Fruit fly (Drosophila melanogaster): ENCODE data around the gene TotF.
A peak's percentile ranks its signal among the peaks of the same experiment; 100 is the strongest.

Gene TotF

DNA sequence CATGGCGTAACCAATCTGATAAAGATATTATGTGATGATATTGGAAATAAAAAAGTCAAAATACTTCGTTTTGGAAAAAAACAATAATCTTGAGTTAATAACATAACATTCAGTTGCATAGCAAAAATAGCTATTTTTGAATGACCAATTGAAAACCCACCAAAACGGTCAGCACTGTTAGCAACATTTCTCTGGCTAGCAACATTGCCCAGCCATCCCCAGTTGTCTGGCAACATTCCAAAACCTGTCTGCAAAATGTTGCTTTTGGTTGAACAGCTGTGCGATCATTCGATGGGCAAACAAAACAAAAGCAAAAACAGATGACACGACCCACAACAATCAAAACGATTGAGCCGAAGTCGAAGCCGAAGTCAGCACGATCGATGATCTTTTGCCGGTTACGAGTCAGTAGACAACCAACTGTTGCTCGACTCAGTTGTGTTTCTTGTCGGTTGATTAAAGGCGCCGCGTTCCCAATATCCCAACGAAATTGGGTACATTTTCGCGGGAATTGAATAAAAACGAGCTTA is 46.6 kb downstream of the TotF start (continued):
- TF ChIP-seq fd102C (GFP tag; optimal IDR thresholded peaks at IDR 0.05) (peak; percentile 15), maf-S (GFP tag; optimal IDR thresholded peaks at IDR 0.05) (peak; percentile 95), Hsf (GFP tag; optimal IDR thresholded peaks at IDR 0.05) (peak; percentile 97), CG15479 (GFP tag; optimal IDR thresholded peaks at IDR 0.05) (peak; percentile 16), amos (GFP tag; IDR thresholded peaks at IDR 0.05; ENCODE audit: partially characterized antibody) (peak; percentile 16; the same call in 1 of the 2 replicates), CG30020 (tag; optimal IDR thresholded peaks at IDR 0.05) (peak; percentile 59), CG7786 (GFP tag; optimal IDR thresholded peaks at IDR 0.05) (peak; percentile 95), CG12942 (GFP tag; optimal IDR thresholded peaks at IDR 0.05) (peak; percentile 93), nmo (GFP tag; optimal IDR thresholded peaks at IDR 0.05) (peak; percentile 83), CG6854 (GFP tag; optimal IDR thresholded peaks at IDR 0.05) (peak; percentile 72), cato (GFP tag; optimal IDR thresholded peaks at IDR 0.05; ENCODE audit: borderline replicate concordance) (peak; percentile 92), Antp (GFP tag; optimal IDR thresholded peaks at IDR 0.05) (peak; percentile 93), dmrt99B (tag; optimal IDR thresholded peaks at IDR 0.05) (peak; percentile 94), gfzf (GFP tag; optimal IDR thresholded peaks at IDR 0.05) (no peak), Neu2 (GFP tag; optimal IDR thresholded peaks at IDR 0.05; ENCODE audit: borderline replicate concordance) (peak; percentile 24), Nf-YC (tag; optimal IDR thresholded peaks at IDR 0.05) (peak; percentile 57), CG3838 (GFP tag; optimal IDR thresholded peaks at IDR 0.05) (peak; percentile 83), Chrac-16 (GFP tag; optimal IDR thresholded peaks at IDR 0.05) (peak; percentile 94), CG3163 (GFP tag; optimal IDR thresholded peaks at IDR 0.05) (peak; percentile 87), gro (GFP tag; optimal IDR thresholded peaks at IDR 0.05) (peak; percentile 81), p53 (GFP tag; optimal IDR thresholded peaks at IDR 0.05) (peak; percentile 88), Bgb (GFP tag; IDR thresholded peaks at IDR 0.05; ENCODE audit: partially characterized antibody) (no peak), Sin3A (optimal IDR thresholded peaks at IDR 0.05) (no peak), so (GFP tag; IDR thresholded peaks at IDR 0.05) (peak; percentile 96), Dbx (GFP tag; IDR thresholded peaks at IDR 0.05) (peak; percentile 92), CG7556 (GFP tag; optimal IDR thresholded peaks at IDR 0.05) (peak; percentile 96), CG4282 (GFP tag; optimal IDR thresholded peaks at IDR 0.05) (peak; percentile 91), hbn (GFP tag; IDR thresholded peaks at IDR 0.05; ENCODE audit: partially characterized antibody) (0 out of 2 replicates have a peak, but pooled peaks have one; percentile 29), Nf-YA (GFP tag; IDR thresholded peaks at IDR 0.05) (peak; percentile 89), CG3995 (GFP tag; optimal IDR thresholded peaks at IDR 0.05) (peak; percentile 49), tio (GFP tag; optimal IDR thresholded peaks at IDR 0.05) (peak; percentile 87), yki (optimal IDR thresholded peaks at IDR 0.05) (no peak), dan (GFP tag; IDR thresholded peaks at IDR 0.05) (no peak; the same call in 1 of the 2 replicates), Trl (optimal IDR thresholded peaks at IDR 0.05) (no peak), Trl (GFP tag; optimal IDR thresholded peaks at IDR 0.05) (peak; percentile 97), CG6683 (GFP tag; optimal IDR thresholded peaks at IDR 0.05) (no peak), CG16863 (GFP tag; optimal IDR thresholded peaks at IDR 0.05) (peak; percentile 96), CG7839 (tag; optimal IDR thresholded peaks at IDR 0.05) (peak; percentile 90), Hand (GFP tag; optimal IDR thresholded peaks at IDR 0.05) (peak; percentile 86), hb (GFP tag; IDR thresholded peaks at IDR 0.05; ENCODE audit: partially characterized antibody) (no peak), CG2875 (GFP tag; optimal IDR thresholded peaks at IDR 0.05) (peak; percentile 95), Atf-2 (GFP tag; optimal IDR thresholded peaks at IDR 0.05) (peak; percentile 92), tna (GFP tag; IDR thresholded peaks at IDR 0.05; ENCODE audit: partially characterized antibody) (no peak), Poxn (GFP tag; IDR thresholded peaks at IDR 0.05) (peak; percentile 83), gce (GFP tag; IDR thresholded peaks at IDR 0.05) (peak; percentile 91), pan (optimal IDR thresholded peaks at IDR 0.05) (no peak), pan (GFP tag; optimal IDR thresholded peaks at IDR 0.05 in 1 of 2, IDR thresholded peaks at IDR 0.05 in 1 of 2) (peak in 1 of 2 experiments; percentile 97), ci (GFP tag; IDR thresholded peaks at IDR 0.05) (peak; percentile 99), bbx (GFP tag; IDR thresholded peaks at IDR 0.05; ENCODE audit: partially characterized antibody) (no peak), ara (GFP tag; IDR thresholded peaks at IDR 0.05) (peak; percentile 96), CG11456 (GFP tag; IDR thresholded peaks at IDR 0.05) (peak; percentile 91)

Measured in whole organism, embryonic.